Worm (Caenorhabditis elegans): Measurements from ENCODE around the gene B0546.4.

- no peak for TF ChIP-seq fos-1 (tag; optimal IDR thresholded peaks at IDR 0.05)
- TF ChIP-seq nhr-28 (tag; optimal IDR thresholded peaks at IDR 0.05): no peak
- TF ChIP-seq unc-62 (GFP tag; optimal IDR thresholded peaks at IDR 0.05): no peak
- TF ChIP-seq pha-4 (tag; optimal IDR thresholded peaks at IDR 0.05): no peak
- TF ChIP-seq jun-1 (tag; optimal IDR thresholded peaks at IDR 0.05): no peak
- TF ChIP-seq hmg-11 (tag; optimal IDR thresholded peaks at IDR 0.05): no peak
- TF ChIP-seq tbx-2 (tag; optimal IDR thresholded peaks at IDR 0.05): no peak
These were observed 29.2 kb downstream of the B0546.4 start, which contains the start of gene F42A6.1 for ce11 chrIV:3354757-3355156.
